Fruit fly (Drosophila melanogaster): ENCODE data around the gene CG14722.

Gene CG14722

DNA sequence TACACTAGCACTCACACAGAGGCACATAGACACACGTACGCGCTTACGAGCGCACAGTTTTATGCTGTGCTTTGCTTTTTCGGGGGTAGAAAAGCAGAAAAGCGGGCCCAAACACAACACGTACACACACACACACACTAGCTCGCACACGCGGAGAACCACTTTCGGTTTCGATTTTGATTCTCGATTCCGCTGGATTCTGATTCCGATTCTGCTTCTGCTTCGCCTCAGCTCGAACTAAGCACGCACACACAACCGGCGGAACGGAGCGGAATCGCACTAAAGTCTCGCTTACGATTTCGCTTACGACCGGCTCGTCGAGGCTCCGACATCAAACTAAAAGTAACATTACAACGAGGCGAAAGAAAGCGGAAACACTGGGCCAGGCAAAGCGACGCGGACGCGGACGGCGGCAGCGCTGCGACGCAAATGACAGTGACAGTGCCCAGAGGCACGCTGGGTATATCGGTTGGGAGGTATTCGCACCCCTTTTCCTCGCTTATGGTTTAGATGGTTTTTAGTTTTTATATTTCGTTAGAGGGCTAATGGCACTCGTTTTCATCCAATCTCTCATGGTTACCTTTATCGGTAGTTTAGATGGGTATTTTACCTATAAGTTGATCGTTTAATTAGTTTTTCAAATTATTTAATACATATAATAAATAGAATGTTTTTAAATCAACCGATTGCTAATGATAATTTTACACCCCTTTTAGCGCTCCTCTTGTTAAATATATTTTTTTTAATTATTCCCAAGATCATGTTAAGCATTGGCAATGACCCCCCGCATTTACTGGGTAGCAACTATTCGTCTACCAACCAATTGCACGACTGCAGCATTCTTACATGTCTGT, 36.5 kb downstream of the CG14722 start (continued):
- TF ChIP-seq hbn (GFP tag; IDR thresholded peaks at IDR 0.05; ENCODE audit: partially characterized antibody) (0 out of 2 replicates have a peak, but pooled peaks have one; percentile 21), CG12769 (tag; optimal IDR thresholded peaks at IDR 0.05) (peak; percentile 76), Sin3A (optimal IDR thresholded peaks at IDR 0.05) (no peak), seq (GFP tag; IDR thresholded peaks at IDR 0.05) (peak; percentile 61; the same call in 1 of the 2 replicates), Dip3 (GFP tag; optimal IDR thresholded peaks at IDR 0.05) (no peak), repo (GFP tag; optimal IDR thresholded peaks at IDR 0.05) (peak; percentile 13), tin (GFP tag; optimal IDR thresholded peaks at IDR 0.05) (peak; percentile 31), Doc2 (GFP tag; IDR thresholded peaks at IDR 0.05) (no peak), CG1024 (GFP tag; IDR thresholded peaks at IDR 0.05) (no peak; the same call in 1 of the 2 replicates), Vsx1 (GFP tag; optimal IDR thresholded peaks at IDR 0.05) (no peak), B-H2 (GFP tag; optimal IDR thresholded peaks at IDR 0.05) (no peak), CG9932 (GFP tag; IDR thresholded peaks at IDR 0.05) (peak; percentile 60; the same call in 1 of the 2 replicates), CG3847 (GFP tag; IDR thresholded peaks at IDR 0.05) (0 out of 2 replicates have a peak, but pooled peaks have one; percentile 12), CG11504 (tag; optimal IDR thresholded peaks at IDR 0.05) (peak; percentile 76), HLH3B (GFP tag; IDR thresholded peaks at IDR 0.05) (no peak), CG3407 (GFP tag; optimal IDR thresholded peaks at IDR 0.05) (peak; percentile 47), CG9817 (tag; optimal IDR thresholded peaks at IDR 0.05) (peak; percentile 39), CG16815 (GFP tag; optimal IDR thresholded peaks at IDR 0.05) (peak; percentile 82), CG31441 (GFP tag; IDR thresholded peaks at IDR 0.05) (peak; percentile 83), CG7357 (GFP tag; IDR thresholded peaks at IDR 0.05) (peak; percentile 52; the same call in 1 of the 3 replicates), Doc3 (GFP tag; IDR thresholded peaks at IDR 0.05; ENCODE audit: partially characterized antibody) (no peak), CG10147 (GFP tag; optimal IDR thresholded peaks at IDR 0.05) (peak; percentile 36), B-H1 (GFP tag; IDR thresholded peaks at IDR 0.05) (no peak; the same call in 1 of the 3 replicates), tll (GFP tag; optimal IDR thresholded peaks at IDR 0.05) (peak in 1 of 2 experiments; percentile 69), Ets97D (GFP tag; optimal IDR thresholded peaks at IDR 0.05) (peak; percentile 65), NK7.1 (GFP tag; optimal IDR thresholded peaks at IDR 0.05) (no peak), CG8359 (GFP tag; optimal IDR thresholded peaks at IDR 0.05; ENCODE audit: borderline replicate concordance) (peak; percentile 33), CG10431 (GFP tag; optimal IDR thresholded peaks at IDR 0.05) (peak; percentile 75), CG1529 (GFP tag; optimal IDR thresholded peaks at IDR 0.05) (peak; percentile 55), nmo (GFP tag; optimal IDR thresholded peaks at IDR 0.05) (peak; percentile 84), Gug (GFP tag; IDR thresholded peaks at IDR 0.05) (peak; percentile 45; the same call in 2 of the 4 replicates), mam (GFP tag; optimal IDR thresholded peaks at IDR 0.05) (peak; percentile 44), CG15696 (tag; optimal IDR thresholded peaks at IDR 0.05) (peak; percentile 71), Nf-YC (tag; optimal IDR thresholded peaks at IDR 0.05) (peak; percentile 62), CG34376 (GFP tag; optimal IDR thresholded peaks at IDR 0.05) (peak; percentile 45), sens-2 (GFP tag; IDR thresholded peaks at IDR 0.05) (peak; percentile 49; the same call in 1 of the 2 replicates), CG31224 (GFP tag; IDR thresholded peaks at IDR 0.05) (no peak), H15 (GFP tag; IDR thresholded peaks at IDR 0.05) (peak; percentile 34; the same call in 1 of the 3 replicates), lab (GFP tag; optimal IDR thresholded peaks at IDR 0.05) (peak; percentile 63), row (GFP tag; IDR thresholded peaks at IDR 0.05) (peak; percentile 94), twi (tag; optimal IDR thresholded peaks at IDR 0.05) (peak; percentile 43), ab (GFP tag; optimal IDR thresholded peaks at IDR 0.05) (peak; percentile 30), pb (GFP tag; optimal IDR thresholded peaks at IDR 0.05) (no peak), Camta (GFP tag; optimal IDR thresholded peaks at IDR 0.05) (peak; percentile 2), CG17186 (GFP tag; optimal IDR thresholded peaks at IDR 0.05) (no peak), CG14965 (GFP tag; optimal IDR thresholded peaks at IDR 0.05; ENCODE audit: borderline replicate concordance) (no peak), CG17328 (GFP tag; IDR thresholded peaks at IDR 0.05) (peak; percentile 54; the same call in 1 of the 2 replicates), CG3163 (GFP tag; optimal IDR thresholded peaks at IDR 0.05) (peak; percentile 65)
